Worm (Caenorhabditis elegans) whole organism, L4 larva: ENCODE results near the gene elo-8.

Experiments used
- T26A8.4 ChIP-seq: fragments of 200-800 bp; sonication (Bioruptor generic); IDR thresholded peaks from 2 replicates; pipeline ENCODE4 v1.3.6; 2022; ENCODE audit warnings: missing genetic modification characterization, missing compliant biosample characterization
- Y105C5A.15 ChIP-seq: fragments of 200-800 bp; sonication (Bioruptor generic); IDR thresholded peaks from 2 replicates; pipeline ENCODE4 v1.3.6; 2022; ENCODE audit warnings: missing genetic modification characterization, missing compliant biosample characterization
- aha-1 ChIP-seq: fragments of 150-350 bp; peaks from one replicate; lab custom pipeline; 2014; ENCODE audit warnings: missing biosample characterization, missing genetic modification characterization
- aly-2 ChIP-seq: sonication (generic microtip); optimal IDR thresholded peaks from 2 replicates; lab custom pipeline; 2018; ENCODE audit warnings: missing biosample characterization, missing genetic modification characterization
- ama-1 ChIP-seq: fragments of 150-350 bp; optimal IDR thresholded peaks from 2 replicates; lab custom pipeline; 2014; ENCODE audit warnings: inconsistent platforms, mixed read lengths
- ceh-20 ChIP-seq: fragments of 200-800 bp; sonication (Bioruptor generic); IDR thresholded peaks from 2 replicates; pipeline ENCODE4 v1.3.6; 2022; ENCODE audit warnings: missing genetic modification reagents, missing genetic modification characterization, missing compliant biosample characterization
- ceh-28 ChIP-seq: fragments of 150-350 bp; optimal IDR thresholded peaks from 2 replicates; lab custom pipeline; 2014; ENCODE audit warnings: missing biosample characterization, missing genetic modification reagents, missing genetic modification characterization
- daf-16 ChIP-seq, 3 experiments: sonication (generic microtip); optimal IDR thresholded peaks; 2 replicates each; lab custom pipeline; 2016 to 2017; ENCODE audit warnings: missing genetic modification characterization in 3 of 3, missing genetic modification reagents in 3 of 3, mild to moderate bottlenecking in 2 of 3, missing compliant biosample characterization in 2 of 3, missing biosample characterization in 1 of 3, moderate library complexity in 1 of 3
- dmd-6 ChIP-seq: fragments of 200-800 bp; sonication (Bioruptor generic); IDR thresholded peaks from 2 replicates; pipeline ENCODE4 v1.3.6; 2022; ENCODE audit warnings: missing genetic modification reagents, missing genetic modification characterization, missing compliant biosample characterization
- dpl-1 ChIP-seq: fragments of 150-350 bp; optimal IDR thresholded peaks from 2 replicates; lab custom pipeline; 2014; ENCODE audit warnings: missing biosample characterization, missing genetic modification reagents, missing genetic modification characterization
- dve-1 ChIP-seq: sonication (generic microtip); optimal IDR thresholded peaks from 2 replicates; lab custom pipeline; 2017; ENCODE audit warnings: antibody characterized with exemption, mild to moderate bottlenecking, missing genetic modification characterization, missing compliant biosample characterization; ENCODE audit not compliant: insufficient read depth
- egl-43 ChIP-seq: fragments of 200-800 bp; sonication (Bioruptor generic); IDR thresholded peaks from 2 replicates; pipeline ENCODE4 v1.3.6; 2022; ENCODE audit warnings: missing genetic modification reagents, missing genetic modification characterization, missing compliant biosample characterization
- fkh-10 ChIP-seq: fragments of 150-350 bp; optimal IDR thresholded peaks from 2 replicates; lab custom pipeline; 2014; ENCODE audit warnings: missing biosample characterization, missing genetic modification reagents, missing genetic modification characterization
- hif-1 ChIP-seq, 2 experiments: sonication (generic microtip); optimal IDR thresholded peaks; 2 replicates each; lab custom pipeline; 2016 to 2017; ENCODE audit warnings: missing compliant biosample characterization in 2 of 2, missing genetic modification characterization in 2 of 2, missing genetic modification reagents in 2 of 2, missing genotype in 2 of 2, mild to moderate bottlenecking in 1 of 2
- hlh-11 ChIP-seq: fragments of 200-800 bp; sonication (Bioruptor generic); optimal IDR thresholded peaks from 2 replicates; lab custom pipeline; 2018; ENCODE audit warnings: mild to moderate bottlenecking, missing genetic modification characterization, missing compliant biosample characterization
- hlh-30 ChIP-seq: sonication (generic microtip); optimal IDR thresholded peaks from 2 replicates; lab custom pipeline; 2017; ENCODE audit warnings: antibody characterized with exemption, mild to moderate bottlenecking, missing genetic modification characterization, missing compliant biosample characterization; ENCODE audit not compliant: insufficient read depth
- hmg-1.1 ChIP-seq: fragments of 200-800 bp; sonication (Bioruptor generic); IDR thresholded peaks from 2 replicates; pipeline ENCODE4 v1.3.6; 2022; ENCODE audit warnings: missing genetic modification reagents, missing genetic modification characterization, missing compliant biosample characterization
- jun-1 ChIP-seq: fragments of 150-350 bp; optimal IDR thresholded peaks from 2 replicates; lab custom pipeline; 2014; ENCODE audit warnings: missing biosample characterization, missing genetic modification reagents, missing genetic modification characterization
- lin-13 ChIP-seq: fragments of 150-350 bp; optimal IDR thresholded peaks from 2 replicates; lab custom pipeline; 2014; ENCODE audit warnings: missing biosample characterization, missing genetic modification reagents, missing genetic modification characterization
- lin-38 ChIP-seq: fragments of 200-800 bp; sonication (Bioruptor generic); IDR thresholded peaks from 2 replicates; pipeline ENCODE4 v1.3.6; 2022; ENCODE audit warnings: missing genetic modification reagents, missing genetic modification characterization, missing compliant biosample characterization
- madf-5 ChIP-seq, 2 experiments: fragments of 200-800 bp; sonication (Bioruptor generic); IDR thresholded peaks; 2 replicates each; pipeline ENCODE4 v1.3.6; 2022; ENCODE audit warnings: missing compliant biosample characterization in 2 of 2, missing genetic modification characterization in 2 of 2
- mdl-1 ChIP-seq, 2 experiments: fragments of 150-350 bp in 1 of 2; sonication (generic microtip) in 1 of 2; optimal IDR thresholded peaks; 2 replicates each; lab custom pipeline; 2014 to 2017; ENCODE audit warnings: missing biosample characterization in 2 of 2, missing genetic modification characterization in 2 of 2
- mes-2 ChIP-seq: sonication (generic microtip); optimal IDR thresholded peaks from 2 replicates; lab custom pipeline; 2016; ENCODE audit warnings: missing genotype, mild to moderate bottlenecking, missing genetic modification characterization, missing compliant biosample characterization; ENCODE audit not compliant: poor library complexity, severe bottlenecking
- nhr-102 ChIP-seq: sonication (generic microtip); optimal IDR thresholded peaks from 2 replicates; lab custom pipeline; 2016; ENCODE audit warnings: mild to moderate bottlenecking, missing genetic modification characterization, moderate library complexity, missing compliant biosample characterization
- nhr-11 ChIP-seq: fragments of 150-350 bp; optimal IDR thresholded peaks from 2 replicates; lab custom pipeline; 2014; ENCODE audit warnings: missing biosample characterization, missing genetic modification characterization
- nhr-237 ChIP-seq: sonication (generic microtip); optimal IDR thresholded peaks from 2 replicates; lab custom pipeline; 2017; ENCODE audit warnings: missing biosample characterization, missing genetic modification characterization
- nhr-28 ChIP-seq: fragments of 150-350 bp; optimal IDR thresholded peaks from 2 replicates; lab custom pipeline; 2014; ENCODE audit warnings: missing biosample characterization, missing genetic modification characterization
- nhr-77 ChIP-seq: fragments of 150-350 bp; optimal IDR thresholded peaks from 2 replicates; lab custom pipeline; 2014; ENCODE audit warnings: missing biosample characterization, missing genetic modification characterization
- sdz-12 ChIP-seq: fragments of 200-800 bp; sonication (Bioruptor generic); optimal IDR thresholded peaks from 2 replicates; lab custom pipeline; 2018; ENCODE audit warnings: mild to moderate bottlenecking, missing genetic modification characterization, missing compliant biosample characterization
- spr-1 ChIP-seq: sonication (generic microtip); optimal IDR thresholded peaks from 2 replicates; lab custom pipeline; 2016; ENCODE audit warnings: mild to moderate bottlenecking, missing genetic modification characterization, missing compliant biosample characterization
- spr-3 ChIP-seq: fragments of 200-800 bp; sonication (Bioruptor generic); optimal IDR thresholded peaks from 2 replicates; lab custom pipeline; 2018; ENCODE audit warnings: mild to moderate bottlenecking, missing genetic modification characterization, missing compliant biosample characterization
- unc-130 ChIP-seq: sonication (generic microtip); optimal IDR thresholded peaks from 2 replicates; lab custom pipeline; 2016; ENCODE audit warnings: missing genetic modification reagents, missing genetic modification characterization, missing compliant biosample characterization
- zip-11 ChIP-seq: fragments of 200-800 bp; sonication (Bioruptor generic); IDR thresholded peaks from 2 replicates; pipeline ENCODE4 v1.3.6; 2022; ENCODE audit warnings: missing genetic modification characterization, missing compliant biosample characterization

elo-8 gene

DNA sequence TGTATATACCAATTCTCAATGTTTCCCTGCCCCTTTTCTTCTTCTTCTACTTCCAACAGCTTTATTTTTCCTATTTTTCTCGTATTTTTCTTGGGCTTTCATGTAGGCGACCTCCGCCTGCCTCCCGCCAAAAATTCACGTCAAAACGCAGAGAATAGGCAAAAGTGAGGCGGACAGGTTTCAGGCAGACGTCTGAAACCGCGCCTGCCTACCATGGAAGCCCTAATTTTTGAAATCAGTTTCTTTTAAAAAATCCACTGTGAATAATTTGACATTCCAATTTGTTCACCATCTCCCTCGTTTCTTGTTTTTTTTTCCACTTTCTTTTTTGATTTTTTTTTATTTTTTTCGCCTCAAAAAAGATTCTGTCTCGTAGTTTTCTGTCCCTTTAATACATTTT lies 6.9 kb upstream of the elo-8 start:
- TF ChIP-seq nhr-77 (tag; lab: Kevin White, UChicago) (no peak), spr-1 (tag; lab: Kevin White, UChicago) (no peak), daf-16 (GFP tag; optimal IDR thresholded peaks at IDR 0.05; lab: Kevin White, UChicago) (no peak), daf-16 (tag; optimal IDR thresholded peaks at IDR 0.05; lab: Kevin White, UChicago) (no peak), nhr-102 (tag; lab: Kevin White, UChicago) (no peak), aha-1 (tag; lab: Kevin White, UChicago) (peak; percentile 85)

DNA sequence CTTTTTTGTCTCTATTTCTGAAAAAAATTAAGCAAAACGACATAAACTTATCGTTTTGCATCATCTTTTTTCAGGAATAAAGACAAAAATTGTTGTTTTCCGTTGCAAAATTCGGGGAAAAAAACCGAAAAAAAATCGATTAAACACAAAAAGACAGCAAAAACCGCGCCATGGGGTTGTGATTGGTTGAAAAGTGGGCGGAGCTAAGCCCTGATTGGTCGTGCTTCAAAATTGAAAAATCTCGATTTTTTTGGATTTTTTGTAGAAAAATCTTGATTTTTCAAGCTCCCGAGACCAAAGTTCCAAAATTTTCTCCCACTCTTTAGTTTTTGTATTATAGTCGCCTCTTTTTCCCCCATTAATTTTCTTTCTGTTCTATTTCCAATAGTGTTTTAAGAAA lies 6.4 kb upstream of the elo-8 start:
- no peak for TF ChIP-seq nhr-237 (tag; lab: Kevin White, UChicago)
- no peak for TF ChIP-seq hif-1 (tag; optimal IDR thresholded peaks at IDR 0.05; lab: Kevin White, UChicago)
- no peak for TF ChIP-seq sdz-12 (GFP tag; lab: Kevin White, UChicago)
- TF ChIP-seq Y105C5A.15 (GFP tag; lab: Robert Waterston, UW), result no peak
- 0 out of 2 replicates have a peak, but pooled peaks have one; percentile 19 for TF ChIP-seq lin-38 (GFP tag; lab: Robert Waterston, UW)
- no peak for TF ChIP-seq nhr-11 (tag; lab: Kevin White, UChicago)
- no peak for TF ChIP-seq ceh-20
- TF ChIP-seq zip-11 (GFP tag; lab: Robert Waterston, UW), result no peak

DNA sequence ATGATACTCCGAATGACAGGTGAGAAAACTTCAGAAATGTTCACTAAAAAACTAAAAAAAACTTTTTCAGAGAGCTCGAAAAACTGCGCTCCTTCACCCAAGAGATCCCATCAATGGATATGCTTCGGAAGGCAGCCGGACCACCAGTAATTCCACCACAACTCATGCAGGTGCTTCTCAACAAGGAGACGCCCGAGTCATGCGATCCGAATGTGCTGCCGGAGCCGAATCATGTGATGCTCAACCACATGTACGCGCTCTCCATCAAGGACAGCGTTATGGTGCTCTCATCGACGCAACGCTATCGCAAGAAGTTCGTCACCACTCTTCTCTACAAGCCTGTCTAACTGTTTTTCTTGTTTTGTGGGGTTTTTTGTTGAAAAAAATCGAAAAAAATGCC lies 5.9 kb upstream of the elo-8 start:
- TF ChIP-seq sdz-12 (GFP tag; lab: Kevin White, UChicago) (no peak), hlh-30 (tag; lab: Kevin White, UChicago) (peak; percentile 21)

DNA sequence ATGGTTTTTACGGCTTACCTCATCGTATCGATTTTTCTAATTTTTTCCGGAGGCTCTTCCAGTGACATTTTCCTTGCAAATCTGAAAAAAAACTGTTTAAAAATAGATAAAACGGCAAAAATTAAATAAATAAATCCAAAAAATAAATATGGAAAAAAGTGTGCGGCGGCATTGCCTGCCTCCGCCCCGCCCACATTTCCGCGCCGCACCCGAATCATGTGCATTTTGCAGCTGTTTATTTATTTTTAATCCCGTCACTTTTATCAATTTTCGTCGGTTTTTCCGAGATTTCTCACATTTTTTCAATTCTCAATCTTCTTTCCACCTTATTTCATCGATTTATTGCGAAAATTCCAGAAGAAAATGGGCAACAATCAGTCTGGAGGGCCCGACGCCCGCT lies 4.9 kb upstream of the elo-8 start, which contains the start of the genes Y47D3A.14 and aakb-2:
Gene Y47D3A.14, minus strand, starts transcription at position 81 of the 400 bp plus-strand sequence.
Gene aakb-2, plus strand, starts transcription at position 356 of the 400 bp plus-strand sequence.
- TF ChIP-seq dve-1 (no peak), nhr-28 (tag; lab: Kevin White, UChicago) (peak; percentile 21), unc-130 (GFP tag; lab: Kevin White, UChicago) (no peak), lin-13 (peak; percentile 46), ama-1 (lab: Kevin White, UChicago) (peak; percentile 22), T26A8.4 (GFP tag; lab: Robert Waterston, UW) (no peak), nhr-77 (tag; lab: Kevin White, UChicago) (peak; percentile 54), hlh-30 (tag; lab: Kevin White, UChicago) (peak; percentile 96), mes-2 (peak; percentile 86), daf-16 (GFP tag; optimal IDR thresholded peaks at IDR 0.05; lab: Kevin White, UChicago) (peak in 1 of 2 experiments; percentile 7), daf-16 (tag; optimal IDR thresholded peaks at IDR 0.05; lab: Kevin White, UChicago) (peak; percentile 68), dpl-1 (GFP tag; lab: Kevin White, UChicago) (peak; percentile 57), mdl-1 (tag; optimal IDR thresholded peaks at IDR 0.05; lab: Kevin White, UChicago) (peak in 1 of 2 experiments; percentile 49), aly-2 (tag; lab: Kevin White, UChicago) (no peak), hlh-11 (peak; percentile 91), lin-38 (GFP tag; lab: Robert Waterston, UW) (peak; percentile 51), hmg-1.1 (no peak), dmd-6 (peak; percentile 32; the same call in 1 of the 2 replicates), hif-1 (tag; optimal IDR thresholded peaks at IDR 0.05; lab: Kevin White, UChicago) (peak in 1 of 2 experiments; percentile 53)

DNA sequence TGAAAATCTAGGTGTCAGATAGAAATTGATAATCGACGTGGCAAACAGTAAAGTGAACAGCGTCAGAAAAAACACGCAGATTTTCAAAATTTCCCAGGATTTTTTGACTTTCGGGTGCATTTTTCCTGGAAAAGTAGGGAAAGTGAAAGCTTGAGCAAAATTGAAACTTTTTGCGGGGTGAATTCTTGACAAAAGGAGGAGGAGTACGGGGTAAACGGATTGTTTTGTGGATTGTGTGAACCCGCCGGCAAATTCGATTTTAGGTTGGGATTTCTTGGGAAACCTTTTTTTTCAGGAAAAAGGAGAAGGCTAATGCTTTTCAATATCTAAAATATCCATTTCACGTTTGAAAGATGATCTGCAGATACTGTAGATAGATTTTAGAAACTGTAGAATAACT lies 2.9 kb upstream of the elo-8 start, which contains the start of gene Y47D3A.34:
Gene Y47D3A.34, minus strand, starts transcription at position 120 of the 400 bp plus-strand sequence.
- TF ChIP-seq fkh-10 (peak; percentile 89), spr-3 (no peak)

DNA sequence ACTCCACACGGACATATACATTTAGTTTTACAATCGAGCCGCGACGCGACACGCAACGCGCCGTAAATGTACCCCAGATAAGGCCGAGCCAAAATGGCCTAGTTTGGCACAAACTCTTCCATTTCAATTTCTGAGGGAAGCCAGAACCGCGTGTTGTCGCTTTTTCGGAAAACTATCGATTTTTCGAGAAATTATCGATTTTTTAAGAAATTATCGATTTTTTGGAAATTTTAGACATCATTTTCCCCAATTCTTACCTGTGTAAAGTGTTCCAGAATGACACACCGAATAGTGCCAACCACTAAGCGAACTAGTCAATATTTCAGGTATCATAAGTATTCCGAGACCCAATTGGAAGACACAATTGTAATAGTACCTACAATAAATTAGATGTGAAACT lies 461 bp downstream of the elo-8 start:
- TF ChIP-seq egl-43 (GFP tag; lab: Robert Waterston, UW) (no peak), jun-1 (no peak), ceh-28 (peak; percentile 69), madf-5 (GFP tag; IDR thresholded peaks at IDR 0.05; lab: Robert Waterston, UW) (no peak)
- TF ChIP-seq, all 104 proteins: peak for 1
